Worm (Caenorhabditis elegans): ENCODE data around the gene F55B11.5.

The F55B11.5 gene

ce11 chrIV:14464065-14464567 is 36.6 kb downstream of the F55B11.5 start, which contains the start of gene dld-1 (continued):
- TF ChIP-seq R02D3.7 (tag; optimal IDR thresholded peaks at IDR 0.05) (peak; percentile 95), cey-2 (tag; optimal IDR thresholded peaks at IDR 0.05; ENCODE audit: borderline replicate concordance, insufficient read depth) (no peak), zfp-3 (GFP tag; conservative IDR thresholded peaks at IDR 0.05) (0 out of 2 replicates have a peak, but pooled peaks have one; percentile 33), unc-62 (GFP tag; optimal IDR thresholded peaks at IDR 0.05 in 1 of 2) (peak in 1 of 2 experiments; percentile 75), unc-62 (tag; optimal IDR thresholded peaks at IDR 0.05) (no peak), ama-1 (optimal IDR thresholded peaks at IDR 0.05) (peak; percentile 88), zip-2 (tag; optimal IDR thresholded peaks at IDR 0.05) (peak; percentile 66), saeg-2 (GFP tag; IDR thresholded peaks at IDR 0.05) (0 out of 2 replicates have a peak, but pooled peaks have one; percentile 54), sdz-12 (GFP tag; optimal IDR thresholded peaks at IDR 0.05) (no peak), jun-1 (tag; optimal IDR thresholded peaks at IDR 0.05) (peak; percentile 88), ZK337.2 (GFP tag; IDR thresholded peaks at IDR 0.05) (no peak), madf-5 (GFP tag; IDR thresholded peaks at IDR 0.05) (no peak), aha-1 (tag) (peak; percentile 99), dmd-9 (GFP tag; IDR thresholded peaks at IDR 0.05) (no peak)

DNA sequence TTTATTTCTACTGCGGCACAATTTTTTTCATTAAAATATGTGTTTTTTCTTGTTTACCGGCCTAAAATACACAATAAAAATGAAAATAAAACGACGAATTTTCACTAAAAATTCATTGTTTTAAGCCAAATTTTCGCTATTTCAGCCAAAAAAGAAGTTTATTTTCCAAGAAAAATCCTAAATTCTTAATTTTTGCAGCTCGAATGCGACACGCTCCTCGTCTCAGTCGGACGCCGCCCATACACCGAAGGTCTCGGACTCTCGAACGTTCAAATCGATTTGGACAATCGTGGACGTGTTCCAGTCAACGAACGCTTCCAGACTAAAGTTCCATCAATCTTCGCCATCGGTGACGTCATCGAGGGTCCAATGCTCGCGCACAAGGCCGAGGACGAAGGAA is 38.6 kb downstream of the F55B11.5 start:
- peak; percentile 72 for TF ChIP-seq aha-1 (tag)
- no peak for TF ChIP-seq ceh-28 (tag; optimal IDR thresholded peaks at IDR 0.05)

DNA sequence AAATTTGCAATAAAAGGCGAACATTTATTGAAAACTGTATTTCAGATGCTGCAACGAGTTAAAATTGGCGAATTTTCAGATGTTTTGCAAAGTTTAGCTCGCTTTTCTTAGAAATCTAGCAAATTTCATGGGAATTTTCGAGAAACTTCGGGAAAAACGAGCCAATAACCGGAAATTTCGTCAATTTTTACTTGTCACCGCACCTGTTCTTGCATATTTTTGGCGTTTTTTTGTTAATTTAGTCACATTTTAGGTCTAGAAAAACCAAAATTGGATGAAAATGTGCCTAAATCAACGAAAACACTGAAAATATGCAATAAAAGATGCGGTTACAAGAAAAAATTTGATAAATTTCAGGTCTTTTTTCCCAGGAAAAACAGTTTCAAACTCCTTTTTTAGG is 39.3 kb downstream of the F55B11.5 start:
- TF ChIP-seq unc-62 (GFP tag; optimal IDR thresholded peaks at IDR 0.05 in 1 of 2) (peak in 1 of 2 experiments; percentile 17), unc-62 (tag; optimal IDR thresholded peaks at IDR 0.05) (no peak), lim-7 (GFP tag; IDR thresholded peaks at IDR 0.05) (no peak)

DNA sequence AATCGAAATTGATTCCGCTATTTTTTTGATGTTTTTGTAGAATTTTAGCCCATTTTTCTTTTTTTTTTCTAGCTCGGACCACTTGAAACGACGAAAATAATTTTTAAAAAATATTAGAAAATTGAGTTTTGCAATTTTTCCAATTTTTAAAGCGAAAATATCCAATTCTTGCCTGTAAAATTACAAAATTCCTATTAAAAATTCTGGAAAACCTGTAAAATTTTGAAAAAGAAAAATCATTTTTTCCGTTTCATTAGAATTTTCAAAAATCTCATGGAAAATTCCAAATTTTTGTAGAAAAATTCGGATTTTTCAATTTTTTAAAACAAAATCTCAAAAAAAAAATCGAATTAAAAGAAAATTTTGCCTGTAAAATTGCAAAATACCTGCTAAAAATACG is 41.5 kb downstream of the F55B11.5 start:
- TF ChIP-seq nhr-28 (tag; optimal IDR thresholded peaks at IDR 0.05), result no peak
- no peak for TF ChIP-seq rbr-2 (tag; optimal IDR thresholded peaks at IDR 0.05)
- TF ChIP-seq T20F7.1 (GFP tag; optimal IDR thresholded peaks at IDR 0.05), result peak; percentile 9
- no peak for TF ChIP-seq T26A8.4 (GFP tag; IDR thresholded peaks at IDR 0.05)
- TF ChIP-seq Y5F2A.4 (GFP tag; optimal IDR thresholded peaks at IDR 0.05), result no peak
- peak; percentile 1 for TF ChIP-seq mep-1 (tag; optimal IDR thresholded peaks at IDR 0.05)

DNA sequence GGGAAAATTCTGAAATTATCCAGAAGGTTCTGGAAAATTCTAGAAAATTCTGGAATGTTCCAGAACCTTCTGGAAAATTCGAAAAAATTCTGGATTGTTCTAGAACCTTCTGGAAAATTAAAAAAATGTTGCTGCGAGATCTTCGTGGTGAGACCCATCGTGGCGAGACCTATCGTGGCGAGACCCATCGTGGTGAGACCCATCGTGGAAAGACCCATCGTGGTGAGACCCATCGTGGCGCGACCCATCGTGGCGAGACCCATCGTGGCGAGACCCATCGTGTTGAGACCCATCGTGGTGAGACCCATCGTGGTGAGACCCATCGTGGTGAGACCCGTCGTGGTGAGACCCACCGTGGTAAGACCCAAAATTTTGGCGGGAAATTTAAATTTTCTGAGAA is 49.2 kb downstream of the F55B11.5 start:
- peak; percentile 74 for TF ChIP-seq snpc-1.2 (GFP tag; IDR thresholded peaks at IDR 0.05)
- TF ChIP-seq set-16 (GFP tag; IDR thresholded peaks at IDR 0.05), result peak; percentile 63

Measured in whole organism, L4 larva.